Worm (Caenorhabditis elegans) whole organism, L2 larva: ENCODE measurements around the gene cit-1.2.
A peak's percentile ranks its signal among the peaks of the same experiment; 100 is the strongest.
"Not testable (repeated sequence)": the region's sequence is repeated elsewhere in the genome, so short reads cannot be mapped to it uniquely, and the experiment has no call there.

ENCODE experiments used
- C34F6.9 ChIP-seq: fragments of 150-350 bp; optimal IDR thresholded peaks from 2 replicates; lab custom pipeline; 2014; ENCODE audit warnings: missing biosample characterization, missing genetic modification characterization
- F13H6.1 ChIP-seq: sonication (generic microtip); optimal IDR thresholded peaks from 2 replicates; lab custom pipeline; 2016; ENCODE audit warnings: missing genetic modification characterization, missing compliant biosample characterization
- R02D3.7 ChIP-seq: fragments of 150-350 bp; optimal IDR thresholded peaks from 2 replicates; lab custom pipeline; 2014; ENCODE audit warnings: missing biosample characterization, missing genetic modification characterization
- Y55F3AM.14 ChIP-seq: fragments of 200-800 bp; sonication (Bioruptor generic); optimal IDR thresholded peaks from 2 replicates; lab custom pipeline; 2018; ENCODE audit warnings: mild to moderate bottlenecking, missing genetic modification characterization, missing compliant biosample characterization
- alr-1 ChIP-seq: fragments of 150-350 bp; optimal IDR thresholded peaks from 2 replicates; lab custom pipeline; 2014; ENCODE audit warnings: missing biosample characterization, missing genetic modification characterization
- aly-2 ChIP-seq: fragments of 150-350 bp; optimal IDR thresholded peaks from 2 replicates; lab custom pipeline; 2014; ENCODE audit warnings: missing biosample characterization, missing genetic modification characterization
- ama-1 ChIP-seq: fragments of 150-350 bp; optimal IDR thresholded peaks from 2 replicates; lab custom pipeline; 2018; ENCODE audit warnings: inconsistent platforms
- blmp-1 ChIP-seq: sonication (generic microtip); optimal IDR thresholded peaks from 2 replicates; lab custom pipeline; 2017; ENCODE audit warnings: missing genetic modification characterization, mild to moderate bottlenecking, missing compliant biosample characterization, antibody characterized with exemption, moderate library complexity; ENCODE audit not compliant: insufficient read depth
- ceh-16 ChIP-seq: fragments of 150-350 bp; optimal IDR thresholded peaks from 2 replicates; lab custom pipeline; 2014; ENCODE audit warnings: missing biosample characterization, missing genetic modification characterization
- ceh-82 ChIP-seq: fragments of 150-350 bp; optimal IDR thresholded peaks from 2 replicates; lab custom pipeline; 2014; ENCODE audit warnings: missing biosample characterization, missing genetic modification characterization
- egl-27 ChIP-seq: sonication (generic microtip); optimal IDR thresholded peaks from 3 replicates; lab custom pipeline; 2017; ENCODE audit warnings: missing biosample characterization, missing genetic modification reagents, missing genetic modification characterization
- elt-1 ChIP-seq: fragments of 150-350 bp; optimal IDR thresholded peaks from 2 replicates; lab custom pipeline; 2014; ENCODE audit warnings: missing biosample characterization, missing genetic modification characterization
- elt-3 ChIP-seq: sonication (generic microtip); optimal IDR thresholded peaks from 2 replicates; lab custom pipeline; 2017; ENCODE audit warnings: missing biosample characterization, missing genetic modification characterization
- fos-1 ChIP-seq: fragments of 150-350 bp; optimal IDR thresholded peaks from 2 replicates; lab custom pipeline; 2014; ENCODE audit warnings: missing biosample characterization, missing genetic modification characterization
- gmeb-1 ChIP-seq: fragments of 150-350 bp; optimal IDR thresholded peaks from 2 replicates; lab custom pipeline; 2014; ENCODE audit warnings: missing biosample characterization, missing genetic modification characterization
- lin-11 ChIP-seq: fragments of 150-350 bp; sonication (generic microtip); optimal IDR thresholded peaks from 2 replicates; lab custom pipeline; 2014; ENCODE audit warnings: missing biosample characterization, missing genetic modification characterization, inconsistent platforms, mixed read lengths
- lin-13 ChIP-seq: fragments of 150-350 bp; optimal IDR thresholded peaks from 2 replicates; lab custom pipeline; 2014; ENCODE audit warnings: missing biosample characterization, missing genetic modification reagents, missing genetic modification characterization
- lin-39 ChIP-seq: fragments of 150-350 bp; optimal IDR thresholded peaks from 2 replicates; lab custom pipeline; 2014; ENCODE audit warnings: missing biosample characterization, missing genetic modification reagents, missing genetic modification characterization
- lsy-2 ChIP-seq, 2 experiments: fragments of 150-350 bp in 1 of 2; sonication (generic microtip) in 1 of 2; optimal IDR thresholded peaks; 2 replicates each; lab custom pipeline; 2014 to 2017; ENCODE audit warnings: missing biosample characterization in 2 of 2, missing genetic modification characterization in 2 of 2
- mbf-1 ChIP-seq: sonication (generic microtip); optimal IDR thresholded peaks from 2 replicates; lab custom pipeline; 2017; ENCODE audit warnings: missing biosample characterization, missing genetic modification characterization
- nhr-10 ChIP-seq: sonication (generic microtip); optimal IDR thresholded peaks from 2 replicates; lab custom pipeline; 2017; ENCODE audit warnings: missing biosample characterization, missing genetic modification characterization
- nhr-11 ChIP-seq: fragments of 150-350 bp; optimal IDR thresholded peaks from 2 replicates; lab custom pipeline; 2014; ENCODE audit warnings: missing biosample characterization, missing genetic modification characterization
- nhr-12 ChIP-seq: fragments of 150-350 bp; optimal IDR thresholded peaks from 2 replicates; lab custom pipeline; 2014; ENCODE audit warnings: missing biosample characterization, missing genetic modification characterization
- nhr-129 ChIP-seq: fragments of 150-350 bp; optimal IDR thresholded peaks from 2 replicates; lab custom pipeline; 2014; ENCODE audit warnings: missing biosample characterization, missing genetic modification characterization
- nhr-21 ChIP-seq: fragments of 150-350 bp; optimal IDR thresholded peaks from 2 replicates; lab custom pipeline; 2014; ENCODE audit warnings: missing biosample characterization, missing genetic modification characterization
- nhr-23 ChIP-seq: fragments of 150-350 bp; optimal IDR thresholded peaks from 2 replicates; lab custom pipeline; 2014; ENCODE audit warnings: missing biosample characterization, missing genetic modification reagents, missing genetic modification characterization
- nhr-237 ChIP-seq: fragments of 150-350 bp; optimal IDR thresholded peaks from 2 replicates; lab custom pipeline; 2014; ENCODE audit warnings: missing biosample characterization, missing genetic modification characterization
- nhr-25 ChIP-seq: fragments of 150-350 bp; sonication (generic microtip); optimal IDR thresholded peaks from 3 replicates; lab custom pipeline; 2014; ENCODE audit warnings: missing biosample characterization, missing genetic modification characterization
- peb-1 ChIP-seq: fragments of 150-350 bp; optimal IDR thresholded peaks from 2 replicates; lab custom pipeline; 2014; ENCODE audit warnings: missing biosample characterization, missing genetic modification characterization
- sma-9 ChIP-seq, 2 experiments: fragments of 150-350 bp in 1 of 2; sonication (generic microtip) in 1 of 2; optimal IDR thresholded peaks; 2 replicates each; lab custom pipeline; 2014 to 2016; ENCODE audit warnings: missing genetic modification characterization in 2 of 2, mild to moderate bottlenecking in 1 of 2, missing biosample characterization in 1 of 2, missing compliant biosample characterization in 1 of 2, missing genetic modification reagents in 1 of 2, moderate library complexity in 1 of 2
- unc-55 ChIP-seq: fragments of 150-350 bp; sonication (generic microtip); optimal IDR thresholded peaks from 3 replicates; lab custom pipeline; 2014; ENCODE audit warnings: missing biosample characterization, missing genetic modification reagents, missing genetic modification characterization
- zag-1 ChIP-seq: fragments of 150-350 bp; optimal IDR thresholded peaks from 2 replicates; lab custom pipeline; 2014; ENCODE audit warnings: missing biosample characterization, missing genetic modification characterization
- ztf-1 ChIP-seq: fragments of 200-800 bp; sonication (Bioruptor generic); conservative IDR thresholded peaks from 2 replicates; pipeline ENCODE4 v1.3.6; 2022; ENCODE audit warnings: missing genetic modification characterization, missing compliant biosample characterization
- ztf-11 ChIP-seq: sonication (generic microtip); optimal IDR thresholded peaks from 2 replicates; lab custom pipeline; 2017; ENCODE audit warnings: missing biosample characterization, missing genetic modification characterization
- ztf-4 ChIP-seq: fragments of 150-350 bp; optimal IDR thresholded peaks from 2 replicates; lab custom pipeline; 2014; ENCODE audit warnings: missing biosample characterization, missing genetic modification characterization

Gene cit-1.2

DNA sequence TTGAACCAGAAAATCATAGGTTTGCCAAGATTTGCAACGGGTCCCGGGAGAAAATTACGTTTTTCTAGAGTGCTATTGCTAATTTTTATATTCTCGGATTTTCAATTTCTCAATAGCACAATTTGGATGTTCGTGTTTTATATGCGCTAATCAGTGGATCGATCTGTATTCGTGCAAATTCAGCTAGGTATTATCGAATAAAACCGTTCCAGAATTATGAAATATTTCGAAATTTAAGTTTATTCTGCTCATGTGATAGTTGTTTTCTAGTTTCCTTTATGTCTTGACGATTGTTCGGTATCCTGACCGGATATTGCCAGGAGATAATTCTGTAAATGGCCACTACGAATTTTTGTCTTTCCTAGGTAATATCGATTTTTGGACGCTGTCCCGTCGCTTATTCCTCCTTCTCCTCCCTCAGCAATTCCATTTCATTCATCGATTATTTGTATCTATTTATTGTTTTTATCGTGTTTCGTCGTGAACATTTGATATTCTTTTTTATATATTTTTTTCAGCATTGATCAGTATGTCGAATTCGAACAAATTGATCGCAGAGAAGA lies at the start of gene cit-1.2:
cit-1.2 (plus strand) TSS at position 513 of the 563 bp plus-strand sequence.
- TF ChIP-seq ceh-82 (tag; lab: Kevin White, UChicago): no peak
- peak; percentile 55 for TF ChIP-seq nhr-129 (tag; lab: Kevin White, UChicago)
- TF ChIP-seq unc-55: no peak
- TF ChIP-seq peb-1 (tag; lab: Kevin White, UChicago): no peak

ce11 chrIII:7962641-7963040 lies 47.9 kb upstream of the cit-1.2 start, which contains the start of gene F54H12.4:
TSS of gene F54H12.4 (minus strand) at chrIII:7962741.
- not testable (repeated sequence) for TF ChIP-seq mbf-1, ztf-11, ceh-16 (tag; lab: Kevin White, UChicago)
- TF ChIP-seq, all 48 proteins: peak for 0; not testable (repeated sequence) for 48

DNA sequence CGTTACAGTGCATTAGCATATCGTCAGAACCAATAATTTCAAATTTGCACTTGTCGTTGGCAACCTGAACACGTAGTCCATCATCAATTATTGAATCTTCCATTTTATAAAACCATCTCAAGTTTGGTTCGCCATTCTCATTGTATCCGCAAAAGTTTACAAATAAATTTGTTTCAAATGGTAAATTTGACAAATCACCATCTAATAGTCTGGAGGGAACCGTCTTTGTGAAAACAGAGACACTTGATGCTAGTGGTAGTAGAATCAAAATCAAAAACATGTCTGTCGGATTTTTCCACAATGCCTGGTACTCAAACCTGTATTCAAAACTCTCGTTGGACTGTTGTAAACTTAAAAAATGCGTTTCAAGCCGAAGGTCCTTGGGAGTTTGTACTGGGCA lies 46.3 kb upstream of the cit-1.2 start, which contains the start of gene F54H12.2:
F54H12.2 (plus strand) TSS at position 301 of the 400 bp plus-strand sequence.
- not testable (repeated sequence) for TF ChIP-seq gmeb-1; ztf-1; Y55F3AM.14 (GFP tag; lab: Kevin White, UChicago)

DNA sequence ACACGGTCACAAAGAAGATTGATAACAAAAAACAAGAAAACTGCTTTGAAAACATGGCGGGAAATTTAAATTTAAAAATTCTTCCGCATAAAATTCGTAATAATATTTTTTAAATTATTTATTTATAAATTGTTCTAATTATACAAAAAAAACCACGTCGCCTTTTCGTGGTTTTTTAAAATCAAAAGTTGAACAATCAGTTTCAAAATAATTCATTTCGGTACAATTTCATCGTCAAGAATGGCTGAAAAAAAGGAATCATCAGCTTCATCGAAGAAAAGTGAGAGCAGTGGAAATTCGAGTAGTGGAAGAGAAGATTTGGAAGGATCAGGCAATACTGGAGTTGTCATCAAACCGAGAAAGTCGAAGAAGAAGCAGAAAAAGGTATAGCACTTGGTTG lies 41.5 kb upstream of the cit-1.2 start, which contains the start of the genes F54H12.8 and F54H12.7:
F54H12.8 (minus strand) TSS at position 101 of the 400 bp plus-strand sequence.
F54H12.7 (plus strand) TSS at position 229 of the 400 bp plus-strand sequence.
- TF ChIP-seq nhr-21 (tag; lab: Kevin White, UChicago) (no peak), nhr-25 (tag; lab: Kevin White, UChicago) (no peak), Y55F3AM.14 (GFP tag; lab: Kevin White, UChicago) (no peak), R02D3.7 (tag; lab: Kevin White, UChicago) (no peak), egl-27 (tag; lab: Kevin White, UChicago) (no peak), zag-1 (tag; lab: Kevin White, UChicago) (no peak), nhr-237 (tag; lab: Kevin White, UChicago) (no peak), blmp-1 (tag; lab: Kevin White, UChicago) (no peak), lin-13 (GFP tag; lab: Kevin White, UChicago) (no peak), nhr-129 (tag; lab: Kevin White, UChicago) (no peak), lin-11 (no peak), elt-1 (tag; lab: Kevin White, UChicago) (no peak), fos-1 (no peak)

DNA sequence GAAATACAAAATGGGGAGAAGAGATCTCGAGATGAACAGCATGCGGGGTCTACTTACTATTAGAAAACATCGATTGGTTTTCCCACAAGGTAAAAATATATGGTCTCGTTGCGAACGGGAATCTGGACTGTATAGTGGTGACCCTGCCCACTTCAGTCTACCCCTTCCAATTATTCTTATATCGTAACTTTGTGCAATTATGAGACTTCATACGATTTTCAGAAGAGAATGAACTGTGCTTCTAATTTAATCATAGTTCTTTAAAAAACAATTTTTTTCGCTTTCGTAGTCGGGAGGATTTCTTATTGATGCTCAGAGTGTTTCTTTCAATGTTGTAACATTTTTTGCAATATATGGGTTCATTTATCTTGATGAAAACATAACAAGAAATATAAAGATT lies 38.5 kb upstream of the cit-1.2 start, which contains the start of gene F54H12.5:
F54H12.5 (minus strand) TSS at position 101 of the 400 bp plus-strand sequence.
- TF ChIP-seq sma-9 (GFP tag; optimal IDR thresholded peaks at IDR 0.05; lab: Kevin White, UChicago) (no peak), sma-9 (tag; optimal IDR thresholded peaks at IDR 0.05; lab: Kevin White, UChicago) (no peak), ama-1 (lab: Kevin White, UChicago) (no peak), ztf-4 (no peak), nhr-23 (no peak), nhr-10 (tag; lab: Kevin White, UChicago) (no peak), C34F6.9 (tag; lab: Kevin White, UChicago) (no peak), nhr-12 (no peak), alr-1 (no peak), lin-39 (tag; lab: Kevin White, UChicago) (no peak)

DNA sequence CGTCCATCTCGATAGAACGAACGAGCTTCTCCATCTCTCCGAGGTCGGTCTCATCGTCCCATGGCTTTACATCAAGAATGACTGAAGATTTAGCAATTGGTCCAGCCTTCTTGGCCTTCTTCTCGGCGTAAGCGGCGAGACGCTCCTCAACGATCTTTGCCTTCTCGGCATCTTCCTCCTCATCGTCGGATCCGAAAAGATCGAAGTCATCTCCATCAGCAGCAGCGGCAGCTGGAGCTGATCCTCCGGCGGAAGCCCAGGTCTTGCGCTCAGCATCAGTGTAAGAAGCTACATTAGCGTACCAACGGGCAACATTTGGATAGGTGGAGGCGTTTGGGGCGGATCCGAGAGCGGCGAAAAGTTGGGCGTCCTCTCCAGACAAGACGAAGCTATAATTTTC lies 37.9 kb upstream of the cit-1.2 start:
- TF ChIP-seq lsy-2 (tag; optimal IDR thresholded peaks at IDR 0.05; lab: Kevin White, UChicago) (no peak), nhr-11 (tag; lab: Kevin White, UChicago) (no peak), nhr-21 (tag; lab: Kevin White, UChicago) (no peak), nhr-23 (no peak), R02D3.7 (tag; lab: Kevin White, UChicago) (no peak), ztf-11 (tag; lab: Kevin White, UChicago) (no peak), F13H6.1 (tag; lab: Kevin White, UChicago) (no peak), peb-1 (tag; lab: Kevin White, UChicago) (no peak), aly-2 (tag; lab: Kevin White, UChicago) (no peak), nhr-25 (tag; lab: Kevin White, UChicago) (no peak), fos-1 (no peak), ama-1 (lab: Kevin White, UChicago) (no peak), blmp-1 (tag; lab: Kevin White, UChicago) (no peak), elt-3 (no peak), elt-1 (tag; lab: Kevin White, UChicago) (no peak)
- TF ChIP-seq, all 48 proteins: peak for 0
